Worm (Caenorhabditis elegans) whole organism, L4 larva: ENCODE results near the gene C11H1.7.

ENCODE experiments used
- F37D6.2 ChIP-seq: sonication (generic microtip); optimal IDR thresholded peaks from 2 replicates; lab custom pipeline; 2016; ENCODE audit warnings: mild to moderate bottlenecking, missing genetic modification characterization, missing compliant biosample characterization
- F44E2.7 ChIP-seq: fragments of 200-800 bp; sonication (Bioruptor generic); IDR thresholded peaks from 2 replicates; pipeline ENCODE4 v2.1.2; 2022; ENCODE audit warnings: missing genetic modification characterization, missing compliant biosample characterization
- R02D3.7 ChIP-seq: fragments of 150-350 bp; sonication (generic microtip); optimal IDR thresholded peaks from 3 replicates; lab custom pipeline; 2014; ENCODE audit warnings: missing biosample characterization, missing genetic modification characterization
- ZK337.2 ChIP-seq: fragments of 200-800 bp; sonication (Bioruptor generic); IDR thresholded peaks from 2 replicates; pipeline ENCODE4 v1.3.6; 2022; ENCODE audit warnings: missing genetic modification reagents, missing genetic modification characterization, missing compliant biosample characterization
- aha-1 ChIP-seq: fragments of 150-350 bp; peaks from one replicate; lab custom pipeline; 2014; ENCODE audit warnings: missing biosample characterization, missing genetic modification characterization
- aly-2 ChIP-seq: sonication (generic microtip); optimal IDR thresholded peaks from 2 replicates; lab custom pipeline; 2018; ENCODE audit warnings: missing biosample characterization, missing genetic modification characterization
- ceh-20 ChIP-seq: fragments of 200-800 bp; sonication (Bioruptor generic); IDR thresholded peaks from 2 replicates; pipeline ENCODE4 v1.3.6; 2022; ENCODE audit warnings: missing genetic modification reagents, missing genetic modification characterization, missing compliant biosample characterization
- ceh-28 ChIP-seq: fragments of 150-350 bp; optimal IDR thresholded peaks from 2 replicates; lab custom pipeline; 2014; ENCODE audit warnings: missing biosample characterization, missing genetic modification reagents, missing genetic modification characterization
- ceh-44 ChIP-seq: fragments of 200-800 bp; sonication (Bioruptor generic); IDR thresholded peaks from 2 replicates; pipeline ENCODE4 v1.3.6; 2022; ENCODE audit warnings: missing genetic modification reagents, missing genetic modification characterization, missing compliant biosample characterization
- ceh-62 ChIP-seq: sonication (generic microtip); optimal IDR thresholded peaks from 2 replicates; lab custom pipeline; 2017; ENCODE audit warnings: missing biosample characterization, missing genetic modification characterization
- cey-2 ChIP-seq: sonication (generic microtip); optimal IDR thresholded peaks from 3 replicates; lab custom pipeline; 2017; ENCODE audit warnings: missing genetic modification characterization, mild to moderate bottlenecking, missing compliant biosample characterization, antibody characterized with exemption, borderline replicate concordance; ENCODE audit not compliant: insufficient read depth
- ctbp-1 ChIP-seq: fragments of 200-800 bp; sonication (Bioruptor generic); IDR thresholded peaks from 2 replicates; pipeline ENCODE4 v1.3.6; 2022; ENCODE audit warnings: missing genetic modification reagents, missing genetic modification characterization, missing compliant biosample characterization
- daf-16 ChIP-seq, 3 experiments: sonication (generic microtip); optimal IDR thresholded peaks; 2 replicates each; lab custom pipeline; 2016 to 2017; ENCODE audit warnings: missing genetic modification characterization in 3 of 3, missing genetic modification reagents in 3 of 3, mild to moderate bottlenecking in 2 of 3, missing compliant biosample characterization in 2 of 3, missing biosample characterization in 1 of 3, moderate library complexity in 1 of 3
- dmd-6 ChIP-seq: fragments of 200-800 bp; sonication (Bioruptor generic); IDR thresholded peaks from 2 replicates; pipeline ENCODE4 v1.3.6; 2022; ENCODE audit warnings: missing genetic modification reagents, missing genetic modification characterization, missing compliant biosample characterization
- dmd-9 ChIP-seq: fragments of 200-800 bp; sonication (Bioruptor generic); IDR thresholded peaks from 2 replicates; pipeline ENCODE4 v1.3.6; 2022; ENCODE audit warnings: missing genetic modification reagents, missing genetic modification characterization, missing compliant biosample characterization
- fkh-10 ChIP-seq: fragments of 150-350 bp; optimal IDR thresholded peaks from 2 replicates; lab custom pipeline; 2014; ENCODE audit warnings: missing biosample characterization, missing genetic modification reagents, missing genetic modification characterization
- fos-1 ChIP-seq: fragments of 150-350 bp; optimal IDR thresholded peaks from 2 replicates; lab custom pipeline; 2014; ENCODE audit warnings: missing biosample characterization, missing genetic modification characterization
- hif-1 ChIP-seq, 2 experiments: sonication (generic microtip); optimal IDR thresholded peaks; 2 replicates each; lab custom pipeline; 2016 to 2017; ENCODE audit warnings: missing compliant biosample characterization in 2 of 2, missing genetic modification characterization in 2 of 2, missing genetic modification reagents in 2 of 2, missing genotype in 2 of 2, mild to moderate bottlenecking in 1 of 2
- hlh-11 ChIP-seq: fragments of 200-800 bp; sonication (Bioruptor generic); optimal IDR thresholded peaks from 2 replicates; lab custom pipeline; 2018; ENCODE audit warnings: mild to moderate bottlenecking, missing genetic modification characterization, missing compliant biosample characterization
- hlh-30 ChIP-seq: sonication (generic microtip); optimal IDR thresholded peaks from 2 replicates; lab custom pipeline; 2017; ENCODE audit warnings: antibody characterized with exemption, mild to moderate bottlenecking, missing genetic modification characterization, missing compliant biosample characterization; ENCODE audit not compliant: insufficient read depth
- hmg-1.1 ChIP-seq: fragments of 200-800 bp; sonication (Bioruptor generic); IDR thresholded peaks from 2 replicates; pipeline ENCODE4 v1.3.6; 2022; ENCODE audit warnings: missing genetic modification reagents, missing genetic modification characterization, missing compliant biosample characterization
- lin-13 ChIP-seq: fragments of 150-350 bp; optimal IDR thresholded peaks from 2 replicates; lab custom pipeline; 2014; ENCODE audit warnings: missing biosample characterization, missing genetic modification reagents, missing genetic modification characterization
- lin-15B ChIP-seq: fragments of 150-350 bp; sonication (generic microtip); optimal IDR thresholded peaks from 3 replicates; lab custom pipeline; 2014; ENCODE audit warnings: missing biosample characterization, missing genetic modification characterization
- lin-29 ChIP-seq: fragments of 200-800 bp; sonication (Bioruptor generic); IDR thresholded peaks from 2 replicates; pipeline ENCODE4 v1.3.6; 2022; ENCODE audit warnings: missing genetic modification reagents, missing genetic modification characterization, missing compliant biosample characterization
- mdt-29 ChIP-seq: fragments of 200-800 bp; sonication (Bioruptor generic); IDR thresholded peaks from 2 replicates; pipeline ENCODE4 v1.3.6; 2022; ENCODE audit warnings: missing genetic modification reagents, missing genetic modification characterization, missing compliant biosample characterization
- mes-2 ChIP-seq: sonication (generic microtip); optimal IDR thresholded peaks from 2 replicates; lab custom pipeline; 2016; ENCODE audit warnings: missing genotype, mild to moderate bottlenecking, missing genetic modification characterization, missing compliant biosample characterization; ENCODE audit not compliant: poor library complexity, severe bottlenecking
- mxl-3 ChIP-seq: fragments of 200-800 bp; sonication (Bioruptor generic); optimal IDR thresholded peaks from 2 replicates; lab custom pipeline; 2018; ENCODE audit warnings: mild to moderate bottlenecking, missing genetic modification characterization, missing compliant biosample characterization
- nhr-11 ChIP-seq: fragments of 150-350 bp; optimal IDR thresholded peaks from 2 replicates; lab custom pipeline; 2014; ENCODE audit warnings: missing biosample characterization, missing genetic modification characterization
- nhr-76 ChIP-seq: fragments of 150-350 bp; optimal IDR thresholded peaks from 2 replicates; lab custom pipeline; 2014; ENCODE audit warnings: missing biosample characterization, missing genetic modification characterization
- pqm-1 ChIP-seq: sonication (generic microtip); optimal IDR thresholded peaks from 2 replicates; lab custom pipeline; 2017; ENCODE audit warnings: missing biosample characterization, missing genetic modification characterization
- set-16 ChIP-seq: fragments of 200-800 bp; sonication (Bioruptor generic); IDR thresholded peaks from 2 replicates; pipeline ENCODE4 v1.3.6; 2022; ENCODE audit warnings: missing genetic modification reagents, missing genetic modification characterization, missing compliant biosample characterization
- snpc-4 ChIP-seq: fragments of 150-350 bp; optimal IDR thresholded peaks from 2 replicates; lab custom pipeline; 2014; ENCODE audit warnings: missing biosample characterization, missing genetic modification characterization
- tag-97 ChIP-seq: fragments of 200-800 bp; sonication (Bioruptor generic); IDR thresholded peaks from 2 replicates; pipeline ENCODE4 v1.3.6; 2022; ENCODE audit warnings: missing genetic modification characterization, missing compliant biosample characterization
- unc-39 ChIP-seq: sonication (generic microtip); optimal IDR thresholded peaks from 2 replicates; lab custom pipeline; 2017; ENCODE audit warnings: missing biosample characterization, missing genetic modification characterization
- zfp-2 ChIP-seq: sonication (generic microtip); optimal IDR thresholded peaks from 2 replicates; lab custom pipeline; 2016; ENCODE audit warnings: mild to moderate bottlenecking, missing genetic modification characterization, missing compliant biosample characterization
- zip-11 ChIP-seq: fragments of 200-800 bp; sonication (Bioruptor generic); IDR thresholded peaks from 2 replicates; pipeline ENCODE4 v1.3.6; 2022; ENCODE audit warnings: missing genetic modification characterization, missing compliant biosample characterization
- ztf-11 ChIP-seq: fragments of 150-350 bp; optimal IDR thresholded peaks from 2 replicates; lab custom pipeline; 2014; ENCODE audit warnings: missing biosample characterization, missing genetic modification characterization

Gene C11H1.7

ce11 chrX:14327398-14327797 lies at the start of gene C11H1.7:
C11H1.7 (plus strand) TSS chrX:14327409.
- TF ChIP-seq mes-2 (tag; lab: Kevin White, UChicago), result no peak
- peak; percentile 60 for TF ChIP-seq aha-1 (tag; lab: Kevin White, UChicago)
- TF ChIP-seq daf-16 (GFP tag; optimal IDR thresholded peaks at IDR 0.05; lab: Kevin White, UChicago), result no peak
- TF ChIP-seq daf-16 (tag; optimal IDR thresholded peaks at IDR 0.05; lab: Kevin White, UChicago), result no peak
- TF ChIP-seq unc-39 (tag; lab: Kevin White, UChicago), result no peak
- TF ChIP-seq, all 104 proteins: peak for 1

ce11 chrX:14281526-14281925 lies 45.7 kb upstream of the C11H1.7 start, which contains the start of gene E02H4.2:
E02H4.2 (minus strand) TSS chrX:14281626.
- no peak for TF ChIP-seq mdt-29 (GFP tag; lab: Robert Waterston, UW)
- TF ChIP-seq zip-11 (GFP tag; lab: Robert Waterston, UW), result no peak

- TF ChIP-seq ceh-28 (tag; lab: Kevin White, UChicago) (no peak), zfp-2 (tag; lab: Kevin White, UChicago) (no peak), nhr-11 (peak; percentile 91), hif-1 (tag; optimal IDR thresholded peaks at IDR 0.05; lab: Kevin White, UChicago) (no peak), cey-2 (tag; lab: Kevin White, UChicago) (no peak), ztf-11 (tag; lab: Kevin White, UChicago) (no peak), hlh-11 (peak; percentile 53), dmd-9 (GFP tag; lab: Robert Waterston, UW) (no peak), ceh-62 (tag; lab: Kevin White, UChicago) (no peak), aha-1 (tag; lab: Kevin White, UChicago) (peak; percentile 85), lin-15B (no peak), mes-2 (tag; lab: Kevin White, UChicago) (no peak), ZK337.2 (0 out of 2 replicates have a peak, but pooled peaks have one; percentile 2), ceh-20 (GFP tag; lab: Robert Waterston, UW) (no peak), fkh-10 (GFP tag; lab: Kevin White, UChicago) (no peak), nhr-76 (tag; lab: Kevin White, UChicago) (no peak), pqm-1 (tag; lab: Kevin White, UChicago) (no peak), mxl-3 (no peak), dmd-6 (GFP tag; lab: Robert Waterston, UW) (no peak), aly-2 (tag; lab: Kevin White, UChicago) (no peak), lin-13 (GFP tag; lab: Kevin White, UChicago) (no peak), lin-29 (no peak), ceh-44 (GFP tag; lab: Robert Waterston, UW) (no peak), hlh-30 (tag; lab: Kevin White, UChicago) (peak; percentile 33), hmg-1.1 (peak; percentile 25; the same call in 1 of the 2 replicates), set-16 (GFP tag; lab: Robert Waterston, UW) (no peak), daf-16 (GFP tag; optimal IDR thresholded peaks at IDR 0.05; lab: Kevin White, UChicago) (peak in 1 of 2 experiments; percentile 84), daf-16 (tag; optimal IDR thresholded peaks at IDR 0.05; lab: Kevin White, UChicago) (no peak), tag-97 (GFP tag; lab: Robert Waterston, UW) (no peak), snpc-4 (tag; lab: Kevin White, UChicago) (no peak), R02D3.7 (no peak)
- TF ChIP-seq, all 104 proteins: peak for 7
Measured at ce11 chrX:14287888-14288287, 39.3 kb upstream of the C11H1.7 start.

- TF ChIP-seq set-16 (GFP tag; lab: Robert Waterston, UW) (peak; percentile 82), F44E2.7 (GFP tag; lab: Robert Waterston, UW) (no peak), aha-1 (tag; lab: Kevin White, UChicago) (peak; percentile 73), ctbp-1 (no peak), F37D6.2 (tag; lab: Kevin White, UChicago) (no peak), fos-1 (tag; lab: Kevin White, UChicago) (no peak)
Measured at ce11 chrX:14289993-14290392, 37.2 kb upstream of the C11H1.7 start.
